Fruit fly (Drosophila melanogaster) whole organism, embryonic: ENCODE data around the gene CG15170.

Experiments used
- ATbp ChIP-seq: fragments of 200-800 bp; sonication (Bioruptor generic); optimal IDR thresholded peaks from 2 replicates; lab custom pipeline; 2017; ENCODE audit warnings: missing biosample characterization, mild to moderate bottlenecking, missing genetic modification characterization, missing genetic modification reagents
- Adf1 ChIP-seq: fragments of 200-800 bp; sonication (Bioruptor generic); IDR thresholded peaks from 2 replicates; pipeline ENCODE4 v1.3.6; 2022; ENCODE audit warnings: missing biosample characterization, missing genetic modification characterization
- Blimp-1 ChIP-seq: fragments of 200-800 bp; sonication (Bioruptor generic); optimal IDR thresholded peaks from 3 replicates; lab custom pipeline; 2018; ENCODE audit warnings: missing biosample characterization, missing genetic modification characterization, mild to moderate bottlenecking, moderate library complexity, missing genetic modification reagents
- CG10565 ChIP-seq: fragments of 200-800 bp; sonication (Bioruptor generic); optimal IDR thresholded peaks from 3 replicates; lab custom pipeline; 2016; ENCODE audit warnings: missing biosample characterization, mild to moderate bottlenecking, missing genetic modification characterization
- CG10979 ChIP-seq: fragments of 200-800 bp; sonication (Bioruptor generic); optimal IDR thresholded peaks from 2 replicates; lab custom pipeline; 2018; ENCODE audit warnings: missing biosample characterization, mild to moderate bottlenecking, missing genetic modification characterization, moderate library complexity
- CG11093 ChIP-seq: fragments of 200-800 bp; sonication (Bioruptor generic); IDR thresholded peaks from 3 replicates; pipeline ENCODE4 v1.3.6; 2022; ENCODE audit warnings: missing biosample characterization, missing genetic modification characterization
- CG11456 ChIP-seq: fragments of 200-800 bp; sonication (Bioruptor generic); IDR thresholded peaks from 3 replicates; pipeline ENCODE4 v1.3.6; 2022; ENCODE audit warnings: missing biosample characterization, missing genetic modification characterization
- CG11504 ChIP-seq: fragments of 200-800 bp; sonication (Bioruptor generic); optimal IDR thresholded peaks from 3 replicates; lab custom pipeline; 2019; ENCODE audit warnings: missing biosample characterization, mild to moderate bottlenecking, missing genetic modification characterization, moderate library complexity
- CG12391 ChIP-seq: fragments of 200-800 bp; sonication (Bioruptor generic); optimal IDR thresholded peaks from 3 replicates; lab custom pipeline; 2018; ENCODE audit warnings: missing biosample characterization, mild to moderate bottlenecking, missing genetic modification characterization, moderate library complexity
- CG13296 ChIP-seq: fragments of 200-800 bp; sonication (Bioruptor generic); optimal IDR thresholded peaks from 3 replicates; lab custom pipeline; 2018; ENCODE audit warnings: missing biosample characterization, mild to moderate bottlenecking, missing genetic modification characterization
- CG14710 ChIP-seq: fragments of 200-800 bp; sonication (Bioruptor generic); optimal IDR thresholded peaks from 3 replicates; lab custom pipeline; 2019; ENCODE audit warnings: missing biosample characterization, mild to moderate bottlenecking, missing genetic modification characterization, moderate library complexity
- CG14965 ChIP-seq: fragments of 200-800 bp; sonication (Bioruptor generic); optimal IDR thresholded peaks from 2 replicates; lab custom pipeline; 2016; ENCODE audit warnings: missing biosample characterization, missing genetic modification characterization, borderline replicate concordance
- CG17328 ChIP-seq: fragments of 200-800 bp; sonication (Bioruptor generic); IDR thresholded peaks from 2 replicates; pipeline ENCODE4 v1.3.6; 2022; ENCODE audit warnings: missing biosample characterization, missing genetic modification characterization
- CG2129 ChIP-seq: fragments of 200-800 bp; sonication (Bioruptor generic); IDR thresholded peaks from 2 replicates; pipeline ENCODE4 v1.3.6; 2022; ENCODE audit warnings: missing biosample characterization, missing genetic modification characterization; ENCODE audit not compliant: partially characterized antibody
- CG31365 ChIP-seq: fragments of 200-800 bp; sonication (Bioruptor generic); optimal IDR thresholded peaks from 2 replicates; lab custom pipeline; 2018; ENCODE audit warnings: missing biosample characterization, mild to moderate bottlenecking, missing genetic modification characterization
- CG6175 ChIP-seq: fragments of 200-800 bp; sonication (Bioruptor generic); IDR thresholded peaks from 3 replicates; pipeline ENCODE4 v1.3.6; 2022; ENCODE audit warnings: missing biosample characterization, missing genetic modification characterization
- CG6683 ChIP-seq: fragments of 200-800 bp; sonication (Bioruptor generic); optimal IDR thresholded peaks from 2 replicates; lab custom pipeline; 2017; ENCODE audit warnings: missing biosample characterization, mild to moderate bottlenecking, missing genetic modification characterization, missing genetic modification reagents
- CG6765 ChIP-seq: fragments of 200-800 bp; sonication (Bioruptor generic); optimal IDR thresholded peaks from 3 replicates; lab custom pipeline; 2017; ENCODE audit warnings: missing biosample characterization, mild to moderate bottlenecking, missing genetic modification characterization
- CG7271 ChIP-seq: fragments of 200-800 bp; sonication (Bioruptor generic); optimal IDR thresholded peaks from 2 replicates; lab custom pipeline; 2018; ENCODE audit warnings: missing biosample characterization, mild to moderate bottlenecking, missing genetic modification characterization, moderate library complexity
- CG9437 ChIP-seq: fragments of 200-800 bp; sonication (Bioruptor generic); optimal IDR thresholded peaks from 2 replicates; lab custom pipeline; 2018; ENCODE audit warnings: missing biosample characterization, mild to moderate bottlenecking, missing genetic modification characterization
- CkIIα-i1 ChIP-seq: fragments of 200-800 bp; sonication (Bioruptor generic); IDR thresholded peaks from 2 replicates; pipeline ENCODE4 v1.3.6; 2022; ENCODE audit warnings: missing biosample characterization, missing genetic modification characterization
- D ChIP-seq, 2 experiments: fragments of 200-800 bp in 1 of 2; fragments of >200 bp in 1 of 2; sonication (Bioruptor generic) in 1 of 2; optimal IDR thresholded peaks; 2 replicates in 1 of 2; 3 replicates in 1 of 2; lab custom pipeline; 2017; ENCODE audit warnings: mild to moderate bottlenecking in 1 of 2, missing biosample characterization in 1 of 2, missing genetic modification characterization in 1 of 2, missing genetic modification reagents in 1 of 2
- Dbx ChIP-seq: fragments of 200-800 bp; sonication (Bioruptor generic); IDR thresholded peaks from 3 replicates; pipeline ENCODE4 v1.3.6; 2022; ENCODE audit warnings: missing biosample characterization, missing genetic modification characterization
- Drgx ChIP-seq: fragments of 200-800 bp; sonication (Bioruptor generic); IDR thresholded peaks from 2 replicates; pipeline ENCODE4 v1.3.6; 2022; ENCODE audit warnings: missing biosample characterization, missing genetic modification characterization
- HmgD ChIP-seq: fragments of 200-800 bp; sonication (Bioruptor generic); optimal IDR thresholded peaks from 3 replicates; lab custom pipeline; 2016; ENCODE audit warnings: missing biosample characterization, missing genetic modification characterization
- Hmr ChIP-seq: fragments of 200-800 bp; sonication (Bioruptor generic); optimal IDR thresholded peaks from 3 replicates; lab custom pipeline; 2017; ENCODE audit warnings: mild to moderate bottlenecking, missing biosample characterization, missing genetic modification reagents, missing genetic modification characterization
- Kr ChIP-seq: fragments of 200-800 bp; sonication (Bioruptor generic); optimal IDR thresholded peaks from 2 replicates; lab custom pipeline; 2017; ENCODE audit warnings: missing biosample characterization, mild to moderate bottlenecking, missing genetic modification characterization
- Nf-YB ChIP-seq: fragments of 200-800 bp; sonication (Bioruptor generic); optimal IDR thresholded peaks from 3 replicates; lab custom pipeline; 2019; ENCODE audit warnings: missing biosample characterization, mild to moderate bottlenecking, missing genetic modification characterization, moderate library complexity
- NfI ChIP-seq: fragments of 200-800 bp; sonication (Bioruptor generic); optimal IDR thresholded peaks from 3 replicates; lab custom pipeline; 2018; ENCODE audit warnings: missing biosample characterization, mild to moderate bottlenecking, missing genetic modification characterization, moderate library complexity
- PHDP ChIP-seq: fragments of 200-800 bp; sonication (Bioruptor generic); optimal IDR thresholded peaks from 3 replicates; lab custom pipeline; 2018; ENCODE audit warnings: missing biosample characterization, mild to moderate bottlenecking, missing genetic modification characterization, moderate library complexity
- Sry-β ChIP-seq: fragments of 200-800 bp; sonication (Bioruptor generic); optimal IDR thresholded peaks from 2 replicates; lab custom pipeline; 2018; ENCODE audit warnings: missing biosample characterization, mild to moderate bottlenecking, missing genetic modification characterization, moderate library complexity
- Taf1 ChIP-seq: fragments of 200-800 bp; sonication (Bioruptor generic); IDR thresholded peaks from 2 replicates; pipeline ENCODE4 v1.3.6; 2022; ENCODE audit warnings: missing biosample characterization, missing genetic modification characterization
- Tbp ChIP-seq: fragments of >200 bp; optimal IDR thresholded peaks from 2 replicates; lab custom pipeline; 2018; ENCODE audit warnings: missing biosample characterization, missing genetic modification characterization
- YL-1 ChIP-seq: fragments of 200-800 bp; sonication (Bioruptor generic); optimal IDR thresholded peaks from 3 replicates; lab custom pipeline; 2017; ENCODE audit warnings: missing biosample characterization, mild to moderate bottlenecking, missing genetic modification characterization
- ab ChIP-seq: fragments of 200-800 bp; sonication (Bioruptor generic); optimal IDR thresholded peaks from 2 replicates; lab custom pipeline; 2016; ENCODE audit warnings: missing biosample characterization, missing genetic modification characterization
- ap ChIP-seq: fragments of 200-800 bp; sonication (Bioruptor generic); IDR thresholded peaks from 2 replicates; pipeline ENCODE4 v1.3.6; 2022; ENCODE audit warnings: missing biosample characterization, missing genetic modification characterization
- bab2 ChIP-seq: fragments of 200-800 bp; sonication (Bioruptor generic); optimal IDR thresholded peaks from 2 replicates; lab custom pipeline; 2016; ENCODE audit warnings: missing biosample characterization, missing genetic modification characterization
- caup ChIP-seq: fragments of 200-800 bp; sonication (Bioruptor generic); optimal IDR thresholded peaks from 3 replicates; lab custom pipeline; 2017; ENCODE audit warnings: missing biosample characterization, mild to moderate bottlenecking, missing genetic modification characterization, moderate library complexity; ENCODE audit not compliant: severe bottlenecking
- crc ChIP-seq: fragments of 200-800 bp; sonication (Bioruptor generic); optimal IDR thresholded peaks from 2 replicates; lab custom pipeline; 2016; ENCODE audit warnings: missing biosample characterization, missing genetic modification characterization
- emc ChIP-seq: fragments of 200-800 bp; sonication (Bioruptor generic); optimal IDR thresholded peaks from 2 replicates; lab custom pipeline; 2016; ENCODE audit warnings: missing biosample characterization, missing genetic modification characterization
- en ChIP-seq: fragments of 200-800 bp; sonication (Bioruptor generic); optimal IDR thresholded peaks from 2 replicates; lab custom pipeline; 2016; ENCODE audit warnings: missing biosample characterization, missing genetic modification characterization
- eyg ChIP-seq: fragments of 200-800 bp; sonication (Bioruptor generic); optimal IDR thresholded peaks from 3 replicates; lab custom pipeline; 2016; ENCODE audit warnings: missing biosample characterization, missing genetic modification characterization
- gro ChIP-seq: fragments of 200-800 bp; sonication (Bioruptor generic); optimal IDR thresholded peaks from 2 replicates; lab custom pipeline; 2016; ENCODE audit warnings: missing biosample characterization, missing genetic modification characterization
- kah ChIP-seq: fragments of 200-800 bp; sonication (Bioruptor generic); optimal IDR thresholded peaks from 2 replicates; lab custom pipeline; 2018; ENCODE audit warnings: missing biosample characterization, mild to moderate bottlenecking, missing genetic modification characterization
- lilli ChIP-seq: fragments of 200-800 bp; sonication (Bioruptor generic); optimal IDR thresholded peaks from 3 replicates; lab custom pipeline; 2016; ENCODE audit warnings: missing biosample characterization, missing genetic modification characterization
- luna ChIP-seq: fragments of 200-800 bp; sonication (Bioruptor generic); optimal IDR thresholded peaks from 2 replicates; lab custom pipeline; 2016; ENCODE audit warnings: missing biosample characterization, missing genetic modification characterization
- org-1 ChIP-seq: fragments of 200-800 bp; sonication (Bioruptor generic); optimal IDR thresholded peaks from 2 replicates; lab custom pipeline; 2017; ENCODE audit warnings: missing biosample characterization, missing genetic modification characterization
- pho ChIP-seq: fragments of 200-800 bp; sonication (Bioruptor generic); optimal IDR thresholded peaks from 2 replicates; lab custom pipeline; 2016; ENCODE audit warnings: missing biosample characterization, missing genetic modification characterization

The CG15170 gene

dm6 chr2L:19023972-19024743, 34.1 kb upstream of the CG15170 start (continued):
- TF ChIP-seq CG7271 (tag; lab: Kevin White, UChicago) (no peak), kah (GFP tag; lab: Kevin White, UChicago) (peak; percentile 47), emc (no peak), CG6765 (GFP tag; lab: Kevin White, UChicago) (peak; percentile 70), ap (no peak), CG11456 (peak; percentile 55; the same call in 1 of the 3 replicates), eyg (GFP tag; lab: Kevin White, UChicago) (no peak), CG14965 (GFP tag; lab: Kevin White, UChicago) (no peak), CG12391 (peak; percentile 72), en (no peak), CG13296 (GFP tag; lab: Kevin White, UChicago) (peak; percentile 85), CG31365 (tag; lab: Kevin White, UChicago) (no peak), NfI (GFP tag; lab: Kevin White, UChicago) (peak; percentile 71), Nf-YB (GFP tag; lab: Kevin White, UChicago) (peak; percentile 57), luna (GFP tag; lab: Kevin White, UChicago) (no peak), CG6683 (GFP tag; lab: Kevin White, UChicago) (peak; percentile 69), org-1 (GFP tag; lab: Kevin White, UChicago) (peak; percentile 74), Adf1 (GFP tag; lab: Robert Waterston, UW) (peak; percentile 53; the same call in 1 of the 2 replicates), gro (GFP tag; lab: Kevin White, UChicago) (no peak), D (optimal IDR thresholded peaks at IDR 0.05; lab: Kevin White, UChicago) (no peak), D (GFP tag; optimal IDR thresholded peaks at IDR 0.05; lab: Kevin White, UChicago) (peak; percentile 67), Dbx (GFP tag; lab: Robert Waterston, UW) (peak; percentile 45; the same call in 1 of the 3 replicates), crc (GFP tag; lab: Kevin White, UChicago) (no peak), Sry-β (GFP tag; lab: Kevin White, UChicago) (no peak), CG17328 (GFP tag; lab: Robert Waterston, UW) (no peak; the same call in 1 of the 2 replicates), Taf1 (GFP tag; lab: Robert Waterston, UW) (no peak), PHDP (tag; lab: Kevin White, UChicago) (peak; percentile 79), Kr (no peak), CG2129 (no peak), CG11504 (tag; lab: Kevin White, UChicago) (peak; percentile 89), CG11093 (peak; percentile 10; the same call in 1 of the 3 replicates), CkIIα-i1 (GFP tag; lab: Robert Waterston, UW) (no peak), ab (GFP tag; lab: Kevin White, UChicago) (no peak), Tbp (GFP tag; lab: Kevin White, UChicago) (no peak), caup (GFP tag; lab: Kevin White, UChicago) (peak; percentile 69), pho (GFP tag; lab: Kevin White, UChicago) (peak; percentile 13), ATbp (peak; percentile 53), CG10565 (GFP tag; lab: Kevin White, UChicago) (no peak), Blimp-1 (GFP tag; lab: Kevin White, UChicago) (peak; percentile 60), bab2 (GFP tag; lab: Kevin White, UChicago) (peak; percentile 5), CG9437 (GFP tag; lab: Kevin White, UChicago) (peak; percentile 62), CG14710 (tag; lab: Kevin White, UChicago) (peak; percentile 41), HmgD (no peak), CG10979 (peak; percentile 69), CG6175 (GFP tag; lab: Robert Waterston, UW) (no peak), Hmr (peak; percentile 88), YL-1 (GFP tag; lab: Kevin White, UChicago) (peak; percentile 5), Drgx (GFP tag; lab: Robert Waterston, UW) (no peak), lilli (GFP tag; lab: Kevin White, UChicago) (peak; percentile 50)
